Worm (Caenorhabditis elegans): ENCODE results near the gene C38H2.3.

Gene C38H2.3

DNA sequence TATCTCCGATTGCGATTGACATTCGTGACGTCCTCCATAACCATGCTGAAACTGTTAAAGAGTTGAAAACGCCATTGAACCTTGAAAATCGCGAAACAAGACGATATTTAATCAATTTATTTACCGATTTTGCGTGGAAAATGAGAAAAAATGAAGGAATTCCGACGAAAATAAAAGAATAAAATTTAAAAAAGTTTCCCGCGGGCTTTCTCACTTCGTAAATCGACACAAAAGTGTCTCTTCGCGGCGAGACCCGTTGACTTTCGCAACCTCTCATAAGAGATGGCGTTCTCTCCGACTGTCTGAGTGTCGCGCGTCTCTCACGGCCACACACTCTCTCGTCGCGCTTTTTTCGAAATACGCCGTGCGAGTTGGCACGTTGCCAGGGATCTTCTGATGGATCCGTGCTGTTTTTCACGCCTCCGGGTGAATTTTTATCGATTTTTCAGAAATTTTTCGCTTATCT is 20.9 kb upstream of the C38H2.3 start, which contains the start of gene hat-1:
Gene hat-1 (minus strand): TSS at position 51 of the 466 bp plus-strand sequence.
- TF ChIP-seq sma-9 (GFP tag; optimal IDR thresholded peaks at IDR 0.05) (peak; percentile 93), sma-9 (tag; optimal IDR thresholded peaks at IDR 0.05) (no peak), C34F6.9 (tag; optimal IDR thresholded peaks at IDR 0.05) (peak; percentile 97), nhr-10 (tag; optimal IDR thresholded peaks at IDR 0.05) (peak; percentile 15), ztf-11 (tag; optimal IDR thresholded peaks at IDR 0.05) (no peak), ceh-82 (tag; optimal IDR thresholded peaks at IDR 0.05) (peak; percentile 34), blmp-1 (tag; optimal IDR thresholded peaks at IDR 0.05; ENCODE audit: insufficient read depth) (peak; percentile 81), nhr-25 (tag; optimal IDR thresholded peaks at IDR 0.05) (peak; percentile 97), nhr-21 (tag; optimal IDR thresholded peaks at IDR 0.05) (peak; percentile 96), snpc-4 (tag; optimal IDR thresholded peaks at IDR 0.05) (peak; percentile 77), nhr-11 (tag; optimal IDR thresholded peaks at IDR 0.05) (no peak), nhr-237 (tag; optimal IDR thresholded peaks at IDR 0.05) (peak; percentile 53), ceh-16 (tag; optimal IDR thresholded peaks at IDR 0.05) (peak; percentile 84), sem-4 (tag; optimal IDR thresholded peaks at IDR 0.05) (peak; percentile 89), nhr-77 (tag; optimal IDR thresholded peaks at IDR 0.05) (peak; percentile 45), elt-1 (tag; optimal IDR thresholded peaks at IDR 0.05) (no peak), lin-39 (tag; optimal IDR thresholded peaks at IDR 0.05) (no peak), unc-39 (tag; optimal IDR thresholded peaks at IDR 0.05) (no peak), lin-11 (tag; optimal IDR thresholded peaks at IDR 0.05) (peak; percentile 92), aly-2 (tag; optimal IDR thresholded peaks at IDR 0.05) (no peak), lsy-2 (tag; optimal IDR thresholded peaks at IDR 0.05) (peak; percentile 91 to 96), mbf-1 (tag; optimal IDR thresholded peaks at IDR 0.05) (no peak), ztf-4 (tag; optimal IDR thresholded peaks at IDR 0.05) (peak; percentile 90), ZK546.5 (tag; optimal IDR thresholded peaks at IDR 0.05) (peak; percentile 80), alr-1 (tag; optimal IDR thresholded peaks at IDR 0.05) (no peak), crh-2 (tag; optimal IDR thresholded peaks at IDR 0.05) (peak; percentile 97), nhr-129 (tag; optimal IDR thresholded peaks at IDR 0.05) (peak; percentile 80), gmeb-1 (tag; optimal IDR thresholded peaks at IDR 0.05) (peak; percentile 95), dmd-4 (tag; optimal IDR thresholded peaks at IDR 0.05) (no peak), peb-1 (tag; optimal IDR thresholded peaks at IDR 0.05) (no peak), nhr-23 (tag; optimal IDR thresholded peaks at IDR 0.05) (no peak), mab-5 (tag; optimal IDR thresholded peaks at IDR 0.05) (peak; percentile 93), unc-62 (GFP tag; optimal IDR thresholded peaks at IDR 0.05) (peak; percentile 80), nhr-6 (tag; optimal IDR thresholded peaks at IDR 0.05) (peak; percentile 86), F13H6.1 (tag; optimal IDR thresholded peaks at IDR 0.05) (peak; percentile 94), ztf-1 (GFP tag; conservative IDR thresholded peaks at IDR 0.05) (no peak), elt-3 (tag; optimal IDR thresholded peaks at IDR 0.05) (no peak), R02D3.7 (tag; optimal IDR thresholded peaks at IDR 0.05) (peak; percentile 99), egl-27 (tag; optimal IDR thresholded peaks at IDR 0.05) (peak; percentile 93), skn-1 (tag; optimal IDR thresholded peaks at IDR 0.05) (peak; percentile 35), ama-1 (optimal IDR thresholded peaks at IDR 0.05) (no peak), fos-1 (tag; optimal IDR thresholded peaks at IDR 0.05) (peak; percentile 82), zag-1 (tag; optimal IDR thresholded peaks at IDR 0.05) (peak; percentile 72), lin-13 (GFP tag; optimal IDR thresholded peaks at IDR 0.05) (peak; percentile 95), mdl-1 (tag; optimal IDR thresholded peaks at IDR 0.05) (peak; percentile 41 to 74), nhr-12 (tag; optimal IDR thresholded peaks at IDR 0.05) (peak; percentile 35), unc-55 (GFP tag; optimal IDR thresholded peaks at IDR 0.05) (peak; percentile 98), sma-3 (GFP tag; optimal IDR thresholded peaks at IDR 0.05) (peak; percentile 98), Y55F3AM.14 (GFP tag; optimal IDR thresholded peaks at IDR 0.05) (peak; percentile 85)

All from whole organism, L2 larva.